Fruit fly (Drosophila melanogaster) whole organism, prepupa: ENCODE data around the gene N.

Source experiments
- CG11294 ChIP-seq: fragments of 200-800 bp; sonication (Bioruptor generic); IDR thresholded peaks from 2 replicates; pipeline ENCODE4 v1.3.6; 2022; ENCODE audit warnings: missing biosample characterization, missing genetic modification characterization
- CG3032 ChIP-seq: fragments of 200-800 bp; optimal IDR thresholded peaks from 2 replicates; lab custom pipeline; 2019; ENCODE audit warnings: missing biosample characterization, mild to moderate bottlenecking, missing genetic modification characterization, moderate library complexity
- CG32006 ChIP-seq: fragments of 200-800 bp; sonication (Bioruptor generic); optimal IDR thresholded peaks from 3 replicates; lab custom pipeline; 2017; ENCODE audit warnings: missing biosample characterization, mild to moderate bottlenecking, missing genetic modification characterization

DNA sequence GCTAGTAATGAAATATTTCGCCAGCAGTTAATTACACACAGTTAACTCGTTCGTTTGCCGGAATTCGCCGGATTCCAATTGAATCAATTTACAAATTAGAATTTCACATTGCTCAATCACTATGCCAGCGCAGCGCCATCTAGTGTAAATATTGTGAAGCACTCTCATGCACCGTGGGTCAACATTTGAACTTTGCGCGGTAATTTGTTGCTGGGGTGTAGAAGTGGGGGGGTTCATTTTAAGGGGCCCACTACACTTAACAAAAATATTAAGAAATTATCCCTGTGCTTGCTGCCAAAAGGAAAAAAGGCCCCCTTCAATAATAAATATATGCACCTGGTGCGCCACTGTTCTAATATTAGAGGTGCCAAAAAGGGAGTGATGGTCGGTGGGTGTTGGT is 11.0 kb upstream of the N start:
- TF ChIP-seq CG3032 (tag; lab: Kevin White, UChicago): no peak
- TF ChIP-seq CG32006 (GFP tag; lab: Kevin White, UChicago): no peak
- TF ChIP-seq CG11294 (GFP tag; lab: Robert Waterston, UW): no peak
